Fruit fly (Drosophila melanogaster) whole organism, embryonic: ENCODE measurements around the gene CG17646.

Experiments used
- Abd-B ChIP-seq: fragments of 200-800 bp; sonication (Bioruptor generic); optimal IDR thresholded peaks from 2 replicates; lab custom pipeline; 2018; ENCODE audit warnings: missing biosample characterization, mild to moderate bottlenecking, missing genetic modification characterization, moderate library complexity
- Antp ChIP-seq: fragments of 200-800 bp; sonication (Bioruptor generic); optimal IDR thresholded peaks from 3 replicates; lab custom pipeline; 2016; ENCODE audit warnings: missing biosample characterization, missing genetic modification characterization
- Atf6 ChIP-seq: fragments of 200-800 bp; sonication (Bioruptor generic); IDR thresholded peaks from 2 replicates; pipeline ENCODE4 v1.3.6; 2022; ENCODE audit warnings: missing biosample characterization, missing genetic modification characterization
- CG10979 ChIP-seq: fragments of 200-800 bp; sonication (Bioruptor generic); optimal IDR thresholded peaks from 2 replicates; lab custom pipeline; 2018; ENCODE audit warnings: missing biosample characterization, mild to moderate bottlenecking, missing genetic modification characterization, moderate library complexity
- CG12104 ChIP-seq: fragments of 200-800 bp; sonication (Bioruptor generic); optimal IDR thresholded peaks from 3 replicates; lab custom pipeline; 2016; ENCODE audit warnings: missing biosample characterization, missing genetic modification characterization
- CG13424 ChIP-seq: fragments of 200-800 bp; sonication (Bioruptor generic); optimal IDR thresholded peaks from 2 replicates; lab custom pipeline; 2019; ENCODE audit warnings: missing biosample characterization, mild to moderate bottlenecking, missing genetic modification characterization, moderate library complexity
- CG14050 ChIP-seq: fragments of 200-800 bp; sonication (Bioruptor generic); IDR thresholded peaks from 3 replicates; pipeline ENCODE4 v1.3.6; 2022; ENCODE audit warnings: missing biosample characterization, missing genetic modification characterization
- CG14441 ChIP-seq: fragments of 200-800 bp; sonication (Bioruptor generic); IDR thresholded peaks from 2 replicates; pipeline ENCODE4 v1.3.6; 2022; ENCODE audit warnings: missing biosample characterization, missing genetic modification characterization
- CG14667 ChIP-seq: fragments of 200-800 bp; sonication (Bioruptor generic); IDR thresholded peaks from 2 replicates; pipeline ENCODE4 v1.3.6; 2022; ENCODE audit warnings: missing biosample characterization, missing genetic modification characterization
- CG14860 ChIP-seq: fragments of 200-800 bp; sonication (Bioruptor generic); IDR thresholded peaks from 3 replicates; pipeline ENCODE4 v1.3.6; 2022; ENCODE audit warnings: missing biosample characterization, missing genetic modification characterization; ENCODE audit not compliant: partially characterized antibody
- CG1602 ChIP-seq: fragments of 200-800 bp; sonication (Bioruptor generic); optimal IDR thresholded peaks from 3 replicates; lab custom pipeline; 2016; ENCODE audit warnings: missing biosample characterization, missing genetic modification characterization
- CG1603 ChIP-seq: fragments of 200-800 bp; sonication (Bioruptor generic); optimal IDR thresholded peaks from 2 replicates; lab custom pipeline; 2019; ENCODE audit warnings: missing biosample characterization, mild to moderate bottlenecking, missing genetic modification characterization, moderate library complexity
- CG1832 ChIP-seq: fragments of 200-800 bp; sonication (Bioruptor generic); optimal IDR thresholded peaks from 2 replicates; lab custom pipeline; 2017; ENCODE audit warnings: missing biosample characterization, mild to moderate bottlenecking, missing genetic modification characterization, inconsistent platforms
- CG30403 ChIP-seq: fragments of 200-800 bp; sonication (Bioruptor generic); optimal IDR thresholded peaks from 3 replicates; lab custom pipeline; 2016; ENCODE audit warnings: missing biosample characterization, missing genetic modification characterization
- CG31388 ChIP-seq: fragments of 200-800 bp; sonication (Bioruptor generic); optimal IDR thresholded peaks from 2 replicates; lab custom pipeline; 2016; ENCODE audit warnings: missing biosample characterization, missing genetic modification characterization
- CG6791 ChIP-seq: fragments of 200-800 bp; sonication (Bioruptor generic); IDR thresholded peaks from 3 replicates; pipeline ENCODE4 v1.3.6; 2022; ENCODE audit warnings: missing biosample characterization, missing genetic modification characterization; ENCODE audit not compliant: partially characterized antibody
- CG6854 ChIP-seq: fragments of 200-800 bp; sonication (Bioruptor generic); optimal IDR thresholded peaks from 3 replicates; lab custom pipeline; 2017; ENCODE audit warnings: missing biosample characterization, mild to moderate bottlenecking, missing genetic modification characterization
- CG7372 ChIP-seq: fragments of 200-800 bp; sonication (Bioruptor generic); IDR thresholded peaks from 2 replicates; pipeline ENCODE4 v1.3.6; 2022; ENCODE audit warnings: missing biosample characterization, missing genetic modification characterization
- CG8944 ChIP-seq: fragments of 200-800 bp; sonication (Bioruptor generic); optimal IDR thresholded peaks from 3 replicates; lab custom pipeline; 2016; ENCODE audit warnings: missing biosample characterization, missing genetic modification characterization
- CG9437 ChIP-seq: fragments of 200-800 bp; sonication (Bioruptor generic); optimal IDR thresholded peaks from 2 replicates; lab custom pipeline; 2018; ENCODE audit warnings: missing biosample characterization, mild to moderate bottlenecking, missing genetic modification characterization
- D ChIP-seq, 2 experiments: fragments of 200-800 bp in 1 of 2; fragments of >200 bp in 1 of 2; sonication (Bioruptor generic) in 1 of 2; optimal IDR thresholded peaks; 2 replicates in 1 of 2; 3 replicates in 1 of 2; lab custom pipeline; 2017; ENCODE audit warnings: mild to moderate bottlenecking in 1 of 2, missing biosample characterization in 1 of 2, missing genetic modification characterization in 1 of 2, missing genetic modification reagents in 1 of 2
- E2f1 ChIP-seq: fragments of 200-800 bp; sonication (Bioruptor generic); IDR thresholded peaks from 2 replicates; pipeline ENCODE4 v1.3.6; 2022; ENCODE audit warnings: missing biosample characterization, missing genetic modification characterization
- Elba2 ChIP-seq: fragments of 200-800 bp; sonication (Bioruptor generic); optimal IDR thresholded peaks from 3 replicates; lab custom pipeline; 2016; ENCODE audit warnings: missing biosample characterization, missing genetic modification characterization
- Hand ChIP-seq: fragments of 200-800 bp; sonication (Bioruptor generic); optimal IDR thresholded peaks from 2 replicates; lab custom pipeline; 2017; ENCODE audit warnings: mild to moderate bottlenecking, missing biosample characterization, missing genetic modification reagents, missing genetic modification characterization
- Hmx ChIP-seq: fragments of 200-800 bp; sonication (Bioruptor generic); optimal IDR thresholded peaks from 2 replicates; lab custom pipeline; 2016; ENCODE audit warnings: missing biosample characterization, missing genetic modification characterization
- Max ChIP-seq: fragments of 200-800 bp; sonication (Bioruptor generic); optimal IDR thresholded peaks from 2 replicates; lab custom pipeline; 2016; ENCODE audit warnings: missing biosample characterization, mild to moderate bottlenecking, missing genetic modification characterization
- Med ChIP-seq: fragments of 200-800 bp; sonication (Bioruptor generic); peaks from one replicate; lab custom pipeline; 2016; ENCODE audit warnings: missing biosample characterization, missing genetic modification characterization, mild to moderate bottlenecking, inconsistent platforms, moderate library complexity
- NC2α ChIP-seq: fragments of 200-800 bp; sonication (Bioruptor generic); optimal IDR thresholded peaks from 2 replicates; lab custom pipeline; 2016; ENCODE audit warnings: missing biosample characterization, missing genetic modification characterization
- Neu2 ChIP-seq: fragments of 200-800 bp; sonication (Bioruptor generic); optimal IDR thresholded peaks from 3 replicates; lab custom pipeline; 2016; ENCODE audit warnings: missing biosample characterization, missing genetic modification characterization, borderline replicate concordance
- Ravus ChIP-seq: fragments of 200-800 bp; sonication (Bioruptor generic); IDR thresholded peaks from 2 replicates; pipeline ENCODE4 v1.3.6; 2022; ENCODE audit warnings: missing biosample characterization, missing genetic modification characterization
- Side ChIP-seq: fragments of 200-800 bp; sonication (Bioruptor generic); optimal IDR thresholded peaks from 2 replicates; lab custom pipeline; 2016; ENCODE audit warnings: missing biosample characterization, missing genetic modification characterization
- Sin3A ChIP-seq: fragments of >200 bp; optimal IDR thresholded peaks from 2 replicates; lab custom pipeline; 2018
- aop ChIP-seq: fragments of 200-800 bp; sonication (Bioruptor generic); IDR thresholded peaks from 2 replicates; pipeline ENCODE4 v1.3.6; 2022; ENCODE audit warnings: missing biosample characterization, missing genetic modification characterization
- ap ChIP-seq: fragments of 200-800 bp; sonication (Bioruptor generic); IDR thresholded peaks from 2 replicates; pipeline ENCODE4 v1.3.6; 2022; ENCODE audit warnings: missing biosample characterization, missing genetic modification characterization
- ash1 ChIP-seq: fragments of 200-800 bp; sonication (Bioruptor generic); optimal IDR thresholded peaks from 2 replicates; lab custom pipeline; 2018; ENCODE audit warnings: missing biosample characterization, mild to moderate bottlenecking, missing genetic modification characterization
- bcd ChIP-seq: fragments of 200-800 bp; sonication (Bioruptor generic); optimal IDR thresholded peaks from 2 replicates; lab custom pipeline; 2017; ENCODE audit warnings: missing biosample characterization, mild to moderate bottlenecking, missing genetic modification characterization
- chm ChIP-seq: fragments of 200-800 bp; sonication (Bioruptor generic); IDR thresholded peaks from 2 replicates; pipeline ENCODE4 v1.3.6; 2022; ENCODE audit warnings: missing biosample characterization, missing genetic modification characterization
- crc ChIP-seq: fragments of 200-800 bp; sonication (Bioruptor generic); optimal IDR thresholded peaks from 2 replicates; lab custom pipeline; 2016; ENCODE audit warnings: missing biosample characterization, missing genetic modification characterization
- dati ChIP-seq: fragments of 200-800 bp; sonication (Bioruptor generic); IDR thresholded peaks from 2 replicates; pipeline ENCODE4 v1.3.6; 2022; ENCODE audit warnings: missing biosample characterization, missing genetic modification characterization
- eve ChIP-seq, 2 experiments: fragments of >200 bp; optimal IDR thresholded peaks; 2 replicates each; lab custom pipeline; 2017; ENCODE audit warnings: missing biosample characterization in 2 of 2, missing genetic modification characterization in 2 of 2
- knrl ChIP-seq: fragments of 200-800 bp; sonication (Bioruptor generic); IDR thresholded peaks from 3 replicates; pipeline ENCODE4 v1.3.6; 2022; ENCODE audit warnings: missing biosample characterization, missing genetic modification characterization; ENCODE audit not compliant: partially characterized antibody
- pho ChIP-seq: fragments of 200-800 bp; sonication (Bioruptor generic); optimal IDR thresholded peaks from 2 replicates; lab custom pipeline; 2016; ENCODE audit warnings: missing biosample characterization, missing genetic modification characterization
- seq ChIP-seq: fragments of 200-800 bp; sonication (Bioruptor generic); IDR thresholded peaks from 2 replicates; pipeline ENCODE4 v1.3.6; 2022; ENCODE audit warnings: missing biosample characterization, missing genetic modification characterization
- ssp ChIP-seq: fragments of 200-800 bp; sonication (Bioruptor generic); IDR thresholded peaks from 2 replicates; pipeline ENCODE4 v1.3.6; 2022; ENCODE audit warnings: missing biosample characterization, missing genetic modification characterization
- tin ChIP-seq: fragments of 200-800 bp; sonication (Bioruptor generic); optimal IDR thresholded peaks from 3 replicates; lab custom pipeline; 2016; ENCODE audit warnings: missing biosample characterization, missing genetic modification characterization
- toy ChIP-seq: fragments of 200-800 bp; sonication (Bioruptor generic); IDR thresholded peaks from 2 replicates; pipeline ENCODE4 v1.3.6; 2022; ENCODE audit warnings: missing biosample characterization, missing genetic modification characterization
- unc-4 ChIP-seq: fragments of 200-800 bp; sonication (Bioruptor generic); IDR thresholded peaks from 2 replicates; pipeline ENCODE4 v1.3.6; 2022; ENCODE audit warnings: missing biosample characterization, missing genetic modification characterization; ENCODE audit not compliant: partially characterized antibody
- z ChIP-seq: fragments of 200-800 bp; sonication (Bioruptor generic); IDR thresholded peaks from 3 replicates; pipeline ENCODE4 v1.3.6; 2022; ENCODE audit warnings: missing biosample characterization, missing genetic modification characterization
- zen ChIP-seq: fragments of 200-800 bp; sonication (Bioruptor generic); optimal IDR thresholded peaks from 3 replicates; lab custom pipeline; 2018; ENCODE audit warnings: missing biosample characterization, mild to moderate bottlenecking, missing genetic modification characterization, moderate library complexity
- zen2 ChIP-seq: fragments of 200-800 bp; sonication (Bioruptor generic); IDR thresholded peaks from 3 replicates; pipeline ENCODE4 v1.3.6; 2022; ENCODE audit warnings: missing biosample characterization, missing genetic modification characterization; ENCODE audit not compliant: partially characterized antibody

Gene CG17646

dm6 chr2L:1723135-1723936, 9.0 kb upstream of the CG17646 start (continued):
- TF ChIP-seq CG10979 (tag; lab: Kevin White, UChicago) (peak; percentile 22), zen2 (GFP tag; lab: Robert Waterston, UW) (no peak), Hmx (GFP tag; lab: Kevin White, UChicago) (no peak), CG14860 (GFP tag; lab: Robert Waterston, UW) (no peak), ssp (no peak), CG8944 (GFP tag; lab: Kevin White, UChicago) (peak; percentile 35), Abd-B (GFP tag; lab: Kevin White, UChicago) (no peak), NC2α (GFP tag; lab: Kevin White, UChicago) (no peak), zen (tag; lab: Kevin White, UChicago) (peak; percentile 21), Elba2 (GFP tag; lab: Kevin White, UChicago) (no peak), Side (GFP tag; lab: Kevin White, UChicago) (no peak), CG13424 (tag; lab: Kevin White, UChicago) (peak; percentile 14), Antp (GFP tag; lab: Kevin White, UChicago) (no peak), Neu2 (GFP tag; lab: Kevin White, UChicago) (no peak), aop (no peak), seq (no peak), E2f1 (GFP tag; lab: Robert Waterston, UW) (no peak), CG9437 (GFP tag; lab: Kevin White, UChicago) (no peak), Med (GFP tag; lab: Kevin White, UChicago) (peak; percentile 74), CG1603 (tag; lab: Kevin White, UChicago) (peak; percentile 36), Max (GFP tag; lab: Kevin White, UChicago) (no peak), z (GFP tag; lab: Robert Waterston, UW) (0 out of 3 replicates have a peak, but pooled peaks have one; percentile 4), crc (no peak), chm (0 out of 2 replicates have a peak, but pooled peaks have one; percentile 46), CG7372 (GFP tag; lab: Robert Waterston, UW) (no peak), CG1832 (GFP tag; lab: Kevin White, UChicago) (no peak), Hand (GFP tag; lab: Kevin White, UChicago) (no peak), CG31388 (GFP tag; lab: Kevin White, UChicago) (no peak), unc-4 (GFP tag; lab: Robert Waterston, UW) (no peak), ash1 (GFP tag; lab: Kevin White, UChicago) (no peak), Ravus (no peak), eve (GFP tag; optimal IDR thresholded peaks at IDR 0.05; lab: Kevin White, UChicago) (no peak), CG6854 (no peak), D (optimal IDR thresholded peaks at IDR 0.05; lab: Kevin White, UChicago) (no peak), D (GFP tag; optimal IDR thresholded peaks at IDR 0.05; lab: Kevin White, UChicago) (peak; percentile 10), CG14050 (no peak), Atf6 (no peak), CG14441 (GFP tag; lab: Robert Waterston, UW) (0 out of 2 replicates have a peak, but pooled peaks have one; percentile 20), pho (GFP tag; lab: Kevin White, UChicago) (no peak), CG6791 (no peak), knrl (no peak), toy (GFP tag; lab: Robert Waterston, UW) (no peak), CG12104 (GFP tag; lab: Kevin White, UChicago) (peak; percentile 8), CG30403 (GFP tag; lab: Kevin White, UChicago) (no peak), dati (GFP tag; lab: Robert Waterston, UW) (no peak), CG14667 (GFP tag; lab: Robert Waterston, UW) (no peak), bcd (GFP tag; lab: Kevin White, UChicago) (no peak), ap (GFP tag; lab: Robert Waterston, UW) (no peak), CG1602 (no peak), tin (no peak), Sin3A (no peak)
